Fruit fly (Drosophila melanogaster): Measurements from ENCODE around the gene Ets21C.

Ets21C gene

DNA sequence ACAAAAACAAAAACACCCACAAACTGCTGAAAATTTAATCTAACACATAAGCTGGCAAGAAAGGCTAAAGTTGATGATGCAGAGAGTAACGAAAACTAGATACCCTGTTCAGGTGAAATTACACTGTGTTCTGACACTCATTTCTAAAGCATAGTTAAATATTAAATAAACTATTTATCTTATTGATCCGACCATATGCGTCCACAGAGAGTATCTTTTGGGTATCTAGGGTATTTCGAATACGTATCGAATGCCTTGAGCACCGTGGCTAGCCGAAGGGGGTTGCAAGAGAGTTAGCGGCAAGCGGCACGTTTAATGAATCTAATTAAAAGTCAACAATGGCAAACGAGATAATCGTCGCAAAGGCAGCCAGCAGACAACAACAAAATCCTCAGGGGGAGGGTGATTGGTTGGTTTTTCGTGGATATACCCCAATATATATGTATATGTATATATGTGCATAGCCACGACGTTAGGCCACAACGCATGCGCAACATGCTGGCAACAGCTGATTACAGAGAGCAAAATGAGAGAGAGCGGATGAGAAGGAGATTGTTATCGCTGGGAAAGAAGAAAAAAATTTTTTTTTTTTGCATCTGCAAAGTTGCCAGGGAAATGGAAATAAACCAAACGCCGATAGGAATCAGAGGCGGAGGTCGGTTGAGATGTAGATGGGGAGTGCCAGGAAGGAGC, 30.6 kb downstream of the Ets21C start (continued):
- TF ChIP-seq yki (optimal IDR thresholded peaks at IDR 0.05) (no peak), CG17829 (tag; optimal IDR thresholded peaks at IDR 0.05) (peak; percentile 88), ab (GFP tag; optimal IDR thresholded peaks at IDR 0.05) (peak; percentile 19), CG34376 (GFP tag; optimal IDR thresholded peaks at IDR 0.05) (no peak), zf30C (GFP tag; optimal IDR thresholded peaks at IDR 0.05) (peak; percentile 44), slbo (GFP tag; IDR thresholded peaks at IDR 0.05) (peak; percentile 66), amos (GFP tag; IDR thresholded peaks at IDR 0.05; ENCODE audit: partially characterized antibody) (no peak), CG2129 (GFP tag; IDR thresholded peaks at IDR 0.05; ENCODE audit: partially characterized antibody) (no peak), insv (GFP tag; optimal IDR thresholded peaks at IDR 0.05) (no peak), repo (GFP tag; optimal IDR thresholded peaks at IDR 0.05) (peak; percentile 30), CoRest (tag; optimal IDR thresholded peaks at IDR 0.05) (peak; percentile 74), onecut (GFP tag; IDR thresholded peaks at IDR 0.05) (peak; percentile 72), Ptx1 (GFP tag; IDR thresholded peaks at IDR 0.05) (peak; percentile 86), usp (GFP tag; optimal IDR thresholded peaks at IDR 0.05) (no peak), psq (GFP tag; optimal IDR thresholded peaks at IDR 0.05) (peak; percentile 57), CG14710 (tag; optimal IDR thresholded peaks at IDR 0.05) (peak; percentile 81), Dek (tag; optimal IDR thresholded peaks at IDR 0.05) (peak; percentile 28), fd102C (GFP tag; optimal IDR thresholded peaks at IDR 0.05) (peak; percentile 63), grau (tag; optimal IDR thresholded peaks at IDR 0.05) (peak; percentile 68), CG3726 (GFP tag; IDR thresholded peaks at IDR 0.05) (peak; percentile 56; the same call in 1 of the 3 replicates), Doc2 (GFP tag; IDR thresholded peaks at IDR 0.05) (no peak), BtbVII (GFP tag; optimal IDR thresholded peaks at IDR 0.05) (peak; percentile 71), hbn (GFP tag; IDR thresholded peaks at IDR 0.05; ENCODE audit: partially characterized antibody) (no peak), Deaf1 (tag; optimal IDR thresholded peaks at IDR 0.05) (no peak), CG11085 (GFP tag; IDR thresholded peaks at IDR 0.05) (0 out of 2 replicates have a peak, but pooled peaks have one; percentile 64), lbe (GFP tag; optimal IDR thresholded peaks at IDR 0.05) (no peak), esg (GFP tag; conservative IDR thresholded peaks at IDR 0.05) (peak; percentile 85), CG17568 (GFP tag; optimal IDR thresholded peaks at IDR 0.05) (peak; percentile 54), Lpt (GFP tag; optimal IDR thresholded peaks at IDR 0.05) (no peak), Dref (GFP tag; IDR thresholded peaks at IDR 0.05) (no peak), sima (GFP tag; optimal IDR thresholded peaks at IDR 0.05) (no peak), Six4 (GFP tag; optimal IDR thresholded peaks at IDR 0.05) (peak; percentile 79), CG11093 (GFP tag; IDR thresholded peaks at IDR 0.05) (peak; percentile 75; the same call in 2 of the 3 replicates), ci (GFP tag; IDR thresholded peaks at IDR 0.05) (peak; percentile 90), rib (GFP tag; IDR thresholded peaks at IDR 0.05) (no peak), dmrt99B (tag; optimal IDR thresholded peaks at IDR 0.05) (peak; percentile 90), CG30431 (GFP tag; optimal IDR thresholded peaks at IDR 0.05) (peak; percentile 55), NFAT (GFP tag; IDR thresholded peaks at IDR 0.05) (peak; percentile 34; the same call in 1 of the 2 replicates), dimm (GFP tag; IDR thresholded peaks at IDR 0.05) (peak; percentile 77), CG43689 (GFP tag; IDR thresholded peaks at IDR 0.05) (peak; percentile 54), CG6654 (GFP tag; optimal IDR thresholded peaks at IDR 0.05) (peak; percentile 66), Trl (optimal IDR thresholded peaks at IDR 0.05) (peak; percentile 24 to 45), Trl (GFP tag; optimal IDR thresholded peaks at IDR 0.05) (peak; percentile 32), hth (optimal IDR thresholded peaks at IDR 0.05) (no peak), kah (GFP tag; optimal IDR thresholded peaks at IDR 0.05) (peak; percentile 35), lilli (GFP tag; optimal IDR thresholded peaks at IDR 0.05) (peak; percentile 62), CG13296 (GFP tag; optimal IDR thresholded peaks at IDR 0.05) (peak; percentile 58), mirr (GFP tag; optimal IDR thresholded peaks at IDR 0.05) (peak; percentile 54), CG34422 (GFP tag; IDR thresholded peaks at IDR 0.05) (peak; percentile 87), Bteb2 (GFP tag; optimal IDR thresholded peaks at IDR 0.05) (no peak), sim (GFP tag; IDR thresholded peaks at IDR 0.05) (peak; percentile 57; the same call in 1 of the 2 replicates), CG4404 (GFP tag; IDR thresholded peaks at IDR 0.05) (peak; percentile 88)

All from whole organism, embryonic.